Worm (Caenorhabditis elegans) whole organism, young adult: ENCODE data around the gene K02F6.1.
"Not testable (repeated sequence)": the region's sequence is repeated elsewhere in the genome, so short reads cannot be mapped to it uniquely, and the experiment has no call there.

Source experiments
- C17E4.6 ChIP-seq: fragments of 200-800 bp; sonication (Bioruptor generic); IDR thresholded peaks from 2 replicates; pipeline ENCODE4 v1.3.6; 2022; ENCODE audit warnings: missing genetic modification reagents, missing genetic modification characterization, missing compliant biosample characterization
- F57C9.4 ChIP-seq: sonication (generic microtip); optimal IDR thresholded peaks from 2 replicates; lab custom pipeline; 2017; ENCODE audit warnings: mild to moderate bottlenecking, missing genetic modification characterization, missing compliant biosample characterization
- K12H6.12 ChIP-seq: fragments of 200-800 bp; sonication (Bioruptor generic); optimal IDR thresholded peaks from 2 replicates; lab custom pipeline; 2018; ENCODE audit warnings: mild to moderate bottlenecking, missing genetic modification characterization, missing compliant biosample characterization
- Y53F4B.3 ChIP-seq: fragments of 200-800 bp; sonication (Bioruptor generic); IDR thresholded peaks from 2 replicates; pipeline ENCODE4 v1.3.6; 2022; ENCODE audit warnings: missing genetic modification reagents, missing genetic modification characterization, missing compliant biosample characterization
- Y67H2A.10 ChIP-seq: fragments of 200-800 bp; sonication (Bioruptor generic); conservative IDR thresholded peaks from 2 replicates; pipeline ENCODE4 v1.3.6; 2022; ENCODE audit warnings: missing genetic modification reagents, missing genetic modification characterization, missing compliant biosample characterization
- ZK185.1 ChIP-seq: sonication (generic microtip); optimal IDR thresholded peaks from 2 replicates; lab custom pipeline; 2016; ENCODE audit warnings: mild to moderate bottlenecking, missing genetic modification characterization, missing compliant biosample characterization; ENCODE audit not compliant: poor library complexity, severe bottlenecking
- akir-1 ChIP-seq: fragments of 200-800 bp; sonication (Bioruptor generic); optimal IDR thresholded peaks from 2 replicates; lab custom pipeline; 2018; ENCODE audit warnings: mild to moderate bottlenecking, missing genetic modification characterization, moderate library complexity, missing compliant biosample characterization
- athp-1 ChIP-seq: sonication (generic microtip); optimal IDR thresholded peaks from 2 replicates; lab custom pipeline; 2017; ENCODE audit warnings: mild to moderate bottlenecking, missing genetic modification characterization, missing compliant biosample characterization
- attf-6 ChIP-seq: fragments of 200-800 bp; sonication (Bioruptor generic); IDR thresholded peaks from 2 replicates; pipeline ENCODE4 v1.3.6; 2022; ENCODE audit warnings: missing genetic modification reagents, missing genetic modification characterization, missing compliant biosample characterization
- ceh-40 ChIP-seq: fragments of 200-800 bp; sonication (Bioruptor generic); IDR thresholded peaks from 2 replicates; pipeline ENCODE4 v1.3.6; 2022; ENCODE audit warnings: missing genetic modification characterization, missing compliant biosample characterization
- ceh-58 ChIP-seq: fragments of 200-800 bp; sonication (Bioruptor generic); IDR thresholded peaks from 2 replicates; pipeline ENCODE4 v1.3.6; 2022; ENCODE audit warnings: missing genetic modification characterization, missing compliant biosample characterization
- dox-1 ChIP-seq: fragments of 200-800 bp; sonication (Bioruptor generic); IDR thresholded peaks from 2 replicates; pipeline ENCODE4 v1.3.6; 2022; ENCODE audit warnings: missing genetic modification reagents, missing genetic modification characterization, missing compliant biosample characterization
- dpl-1 ChIP-seq: fragments of 150-350 bp; optimal IDR thresholded peaks from 2 replicates; lab custom pipeline; 2014; ENCODE audit warnings: missing biosample characterization, missing genetic modification reagents, missing genetic modification characterization
- efl-1 ChIP-seq: fragments of 150-350 bp; optimal IDR thresholded peaks from 2 replicates; lab custom pipeline; 2014; ENCODE audit warnings: missing biosample characterization, missing genetic modification reagents, missing genetic modification characterization
- egrh-3 ChIP-seq: fragments of 200-800 bp; sonication (Bioruptor generic); IDR thresholded peaks from 2 replicates; pipeline ENCODE4 v1.3.6; 2022; ENCODE audit warnings: missing genetic modification reagents, missing genetic modification characterization, missing compliant biosample characterization
- hmg-1.2 ChIP-seq: fragments of 200-800 bp; sonication (Bioruptor generic); IDR thresholded peaks from 2 replicates; pipeline ENCODE4 v1.3.6; 2022; ENCODE audit warnings: missing genetic modification reagents, missing genetic modification characterization, missing compliant biosample characterization
- lag-1 ChIP-seq: fragments of 200-800 bp; sonication (Bioruptor generic); IDR thresholded peaks from 2 replicates; pipeline ENCODE4 v1.3.6; 2022; ENCODE audit warnings: missing genetic modification reagents, missing genetic modification characterization, missing compliant biosample characterization
- let-607 ChIP-seq, 2 experiments: fragments of 200-800 bp in 1 of 2; sonication (Bioruptor generic) in 1 of 2; sonication (generic microtip) in 1 of 2; optimal IDR thresholded peaks; 2 replicates each; lab custom pipeline; 2016 to 2018; ENCODE audit warnings: mild to moderate bottlenecking in 2 of 2, missing compliant biosample characterization in 2 of 2, missing genetic modification characterization in 2 of 2, moderate library complexity in 2 of 2, missing genotype in 1 of 2
- lin-35 ChIP-seq, 3 experiments: fragments of 150-350 bp in 2 of 3; sonication (generic microtip) in 1 of 3; optimal IDR thresholded peaks; 2 replicates each; lab custom pipeline; 2014 to 2018; ENCODE audit warnings: missing biosample characterization in 3 of 3, missing genetic modification characterization in 3 of 3, missing genetic modification reagents in 3 of 3
- lin-54 ChIP-seq: fragments of 200-800 bp; sonication (Bioruptor generic); optimal IDR thresholded peaks from 2 replicates; lab custom pipeline; 2018; ENCODE audit warnings: mild to moderate bottlenecking, missing genetic modification characterization, missing compliant biosample characterization
- lsl-1 ChIP-seq: fragments of 200-800 bp; sonication (Bioruptor generic); optimal IDR thresholded peaks from 2 replicates; lab custom pipeline; 2018; ENCODE audit warnings: mild to moderate bottlenecking, missing genetic modification characterization, moderate library complexity, missing compliant biosample characterization
- madf-3 ChIP-seq: fragments of 200-800 bp; sonication (Bioruptor generic); IDR thresholded peaks from 2 replicates; pipeline ENCODE4 v1.3.6; 2022; ENCODE audit warnings: missing genetic modification reagents, missing genetic modification characterization, missing compliant biosample characterization
- mcd-1 ChIP-seq: fragments of 200-800 bp; sonication (Bioruptor generic); IDR thresholded peaks from 2 replicates; pipeline ENCODE4 v1.3.6; 2022; ENCODE audit warnings: missing genetic modification reagents, missing genetic modification characterization, missing compliant biosample characterization
- mes-4 ChIP-seq: sonication (generic microtip); optimal IDR thresholded peaks from 2 replicates; lab custom pipeline; 2016; ENCODE audit warnings: missing genotype, missing genetic modification characterization, missing compliant biosample characterization
- nfyb-1 ChIP-seq: fragments of 200-800 bp; sonication (Bioruptor generic); IDR thresholded peaks from 2 replicates; pipeline ENCODE4 v1.3.6; 2022; ENCODE audit warnings: missing genetic modification reagents, missing genetic modification characterization, missing compliant biosample characterization
- nhr-120 ChIP-seq: fragments of 200-800 bp; sonication (Bioruptor generic); IDR thresholded peaks from 2 replicates; pipeline ENCODE4 v1.3.6; 2022; ENCODE audit warnings: missing genetic modification characterization, missing compliant biosample characterization
- nhr-179 ChIP-seq: sonication (generic microtip); optimal IDR thresholded peaks from 2 replicates; lab custom pipeline; 2016; ENCODE audit warnings: mild to moderate bottlenecking, missing genetic modification characterization, missing compliant biosample characterization
- pbrm-1 ChIP-seq: fragments of 200-800 bp; sonication (Bioruptor generic); IDR thresholded peaks from 2 replicates; pipeline ENCODE4 v1.3.6; 2022; ENCODE audit warnings: missing genetic modification reagents, missing genetic modification characterization, missing compliant biosample characterization
- rpc-1 ChIP-seq, 2 experiments: fragments of 150-350 bp in 1 of 2; sonication (generic microtip) in 1 of 2; optimal IDR thresholded peaks; 2 replicates each; lab custom pipeline; 2014 to 2018; ENCODE audit warnings: missing biosample characterization in 1 of 2, missing genetic modification characterization in 1 of 2, missing genetic modification reagents in 1 of 2, missing genotype in 1 of 2
- somi-1 ChIP-seq: fragments of 200-800 bp; sonication (Bioruptor generic); optimal IDR thresholded peaks from 2 replicates; lab custom pipeline; 2018; ENCODE audit warnings: mild to moderate bottlenecking, missing genetic modification characterization, missing compliant biosample characterization
- tbx-9 ChIP-seq: sonication (generic microtip); optimal IDR thresholded peaks from 2 replicates; lab custom pipeline; 2016; ENCODE audit warnings: borderline replicate concordance, missing genetic modification characterization, inconsistent platforms, missing compliant biosample characterization
- zfh-2 ChIP-seq: fragments of 200-800 bp; sonication (Bioruptor generic); conservative IDR thresholded peaks from 2 replicates; pipeline ENCODE4 v1.3.6; 2022; ENCODE audit warnings: missing genetic modification reagents, missing genetic modification characterization, missing compliant biosample characterization
- zim-3 ChIP-seq: sonication (generic microtip); optimal IDR thresholded peaks from 2 replicates; lab custom pipeline; 2017; ENCODE audit warnings: mild to moderate bottlenecking, missing genetic modification characterization, moderate library complexity, missing compliant biosample characterization
- ztf-22 ChIP-seq: fragments of 200-800 bp; sonication (Bioruptor generic); optimal IDR thresholded peaks from 2 replicates; lab custom pipeline; 2018; ENCODE audit warnings: mild to moderate bottlenecking, missing genetic modification characterization, moderate library complexity, missing compliant biosample characterization

Gene K02F6.1

DNA sequence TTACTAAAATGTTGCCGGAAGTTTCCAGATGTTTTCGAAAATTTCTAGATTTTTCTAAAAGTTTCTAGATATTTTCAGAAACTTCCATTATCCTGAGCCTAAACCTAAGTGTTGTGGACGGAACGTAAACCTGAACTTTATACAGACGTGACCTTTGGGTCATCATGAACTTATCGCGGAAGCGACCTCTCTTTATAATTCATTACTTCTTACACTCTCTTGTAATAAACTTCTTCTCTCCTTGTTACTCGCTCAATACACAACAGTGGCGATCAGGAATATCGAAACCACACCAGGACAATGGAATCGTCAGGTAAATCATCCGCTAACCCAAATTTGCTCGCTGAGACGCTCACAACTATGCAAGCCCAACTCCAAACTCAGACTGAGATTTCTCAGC is at the start of gene K02F6.1:
Gene K02F6.1, plus strand, starts transcription at position 301 of the 400 bp plus-strand sequence.
- TF ChIP-seq athp-1 (tag; lab: Kevin White, UChicago); ZK185.1; egrh-3 (GFP tag; lab: Robert Waterston, UW): not testable (repeated sequence)

DNA sequence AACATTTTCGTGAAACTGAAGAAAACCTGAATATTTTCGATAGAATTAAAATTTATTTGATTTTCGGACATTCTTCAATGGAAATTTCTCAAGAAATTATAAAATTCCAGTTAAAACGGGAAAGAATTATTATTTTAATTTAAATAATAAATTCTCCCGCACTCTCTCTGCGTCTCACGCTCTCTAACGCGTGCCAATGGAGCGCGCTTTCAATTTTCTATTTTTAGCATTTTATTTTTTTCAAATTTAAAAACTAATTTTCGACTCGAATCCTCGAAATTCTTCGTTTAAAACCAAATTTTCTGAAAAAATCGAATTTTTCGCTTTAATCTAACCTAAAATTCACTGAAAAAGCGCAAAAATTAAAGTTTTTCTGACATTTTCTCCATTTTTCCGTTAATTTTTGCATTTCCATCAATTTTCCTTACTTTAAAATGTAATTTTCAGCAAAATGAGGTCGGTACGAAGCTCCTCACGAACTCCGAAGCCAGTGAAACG is 49.3 kb upstream of the K02F6.1 start, which contains the start of gene gbas-1:
Gene gbas-1, plus strand, starts transcription at position 448 of the 498 bp plus-strand sequence.
- TF ChIP-seq C17E4.6 (GFP tag; lab: Robert Waterston, UW) = no peak
- peak; percentile 85 for TF ChIP-seq mcd-1 (GFP tag; lab: Robert Waterston, UW)
- TF ChIP-seq lin-35 (GFP tag; optimal IDR thresholded peaks at IDR 0.05; lab: Kevin White, UChicago) = peak in 1 of 3 experiments; percentile 47
- no peak for TF ChIP-seq Y67H2A.10 (GFP tag; lab: Robert Waterston, UW)
- TF ChIP-seq madf-3 = no peak
- no peak for TF ChIP-seq Y53F4B.3 (GFP tag; lab: Robert Waterston, UW)
- TF ChIP-seq ceh-58 (GFP tag; lab: Robert Waterston, UW) = no peak
- peak; percentile 32 for TF ChIP-seq efl-1
- TF ChIP-seq F57C9.4 (tag; lab: Kevin White, UChicago) = no peak
- TF ChIP-seq nfyb-1 (GFP tag; lab: Robert Waterston, UW) = no peak
- peak; percentile 95 for TF ChIP-seq hmg-1.2 (GFP tag; lab: Robert Waterston, UW)
- TF ChIP-seq dpl-1 (GFP tag; lab: Kevin White, UChicago) = peak; percentile 9
- TF ChIP-seq pbrm-1 = no peak
- no peak for TF ChIP-seq rpc-1 (optimal IDR thresholded peaks at IDR 0.05; lab: Kevin White, UChicago)
- TF ChIP-seq rpc-1 (tag; optimal IDR thresholded peaks at IDR 0.05; lab: Kevin White, UChicago) = no peak
- peak; percentile 41 for TF ChIP-seq lin-54 (GFP tag; lab: Kevin White, UChicago)
- peak; percentile 62 for TF ChIP-seq lsl-1 (GFP tag; lab: Kevin White, UChicago)
- TF ChIP-seq somi-1 (GFP tag; lab: Kevin White, UChicago) = no peak
- TF ChIP-seq attf-6 (GFP tag; lab: Robert Waterston, UW) = no peak
- TF ChIP-seq ceh-40 (GFP tag; lab: Robert Waterston, UW) = no peak
- TF ChIP-seq K12H6.12 (tag; lab: Kevin White, UChicago) = no peak

DNA sequence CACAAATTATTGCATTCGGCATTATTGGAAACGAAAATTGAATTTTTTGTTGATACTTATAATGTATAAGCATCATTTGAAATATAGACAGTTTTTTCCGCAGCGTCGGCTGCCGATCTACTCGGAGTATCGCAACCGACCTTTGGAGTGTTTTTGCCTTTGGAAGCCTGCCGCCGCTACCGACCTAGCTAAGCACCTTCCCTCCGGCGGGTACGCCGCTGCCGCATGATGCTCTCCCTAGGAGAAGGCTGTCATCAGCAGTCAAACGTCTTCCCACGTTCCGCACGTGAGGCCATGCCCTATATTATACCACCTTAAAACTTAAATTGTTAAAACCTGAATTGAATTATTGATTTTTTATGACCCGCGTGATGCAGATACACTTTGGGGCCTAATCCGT is 35.3 kb upstream of the K02F6.1 start:
- TF ChIP-seq akir-1 (GFP tag; lab: Kevin White, UChicago) = no peak
- TF ChIP-seq ceh-40 (GFP tag; lab: Robert Waterston, UW) = no peak
- TF ChIP-seq dox-1 (GFP tag; lab: Robert Waterston, UW) = no peak
- TF ChIP-seq zfh-2 (GFP tag; lab: Robert Waterston, UW) = peak; percentile 69
- TF ChIP-seq, all 124 proteins: peak for 1

DNA sequence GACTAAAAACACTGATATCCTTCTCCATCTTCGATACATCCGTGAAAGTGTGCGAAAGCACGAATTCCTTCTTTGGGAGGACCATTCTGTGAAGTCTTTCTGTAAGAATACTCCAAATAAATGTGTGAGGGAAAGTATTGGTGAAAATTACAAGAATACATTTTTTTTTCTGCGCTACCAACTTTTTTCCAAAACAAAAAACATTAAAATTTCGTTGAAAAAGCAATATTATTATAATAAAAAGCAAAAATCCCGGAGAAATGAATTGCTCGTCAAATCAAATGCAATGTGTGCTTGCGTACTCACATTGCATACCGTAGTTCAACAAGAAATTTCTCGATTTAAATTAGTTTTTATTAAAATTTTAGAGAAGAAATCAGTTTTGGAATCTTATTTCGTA is 31.8 kb upstream of the K02F6.1 start, which contains the start of gene bath-13:
Gene bath-13, minus strand, starts transcription at position 101 of the 400 bp plus-strand sequence.
- TF ChIP-seq lag-1 (GFP tag; lab: Robert Waterston, UW) (no peak), ztf-22 (GFP tag; lab: Kevin White, UChicago) (no peak), lsl-1 (GFP tag; lab: Kevin White, UChicago) (no peak), mes-4 (tag; lab: Kevin White, UChicago) (no peak), tbx-9 (tag; lab: Kevin White, UChicago) (no peak), nhr-120 (GFP tag; lab: Robert Waterston, UW) (no peak), let-607 (tag; optimal IDR thresholded peaks at IDR 0.05; lab: Kevin White, UChicago) (no peak), zim-3 (tag; lab: Kevin White, UChicago) (no peak), nhr-179 (no peak)
